Fruit fly (Drosophila melanogaster): ENCODE data around the gene rdgB.

DNA sequence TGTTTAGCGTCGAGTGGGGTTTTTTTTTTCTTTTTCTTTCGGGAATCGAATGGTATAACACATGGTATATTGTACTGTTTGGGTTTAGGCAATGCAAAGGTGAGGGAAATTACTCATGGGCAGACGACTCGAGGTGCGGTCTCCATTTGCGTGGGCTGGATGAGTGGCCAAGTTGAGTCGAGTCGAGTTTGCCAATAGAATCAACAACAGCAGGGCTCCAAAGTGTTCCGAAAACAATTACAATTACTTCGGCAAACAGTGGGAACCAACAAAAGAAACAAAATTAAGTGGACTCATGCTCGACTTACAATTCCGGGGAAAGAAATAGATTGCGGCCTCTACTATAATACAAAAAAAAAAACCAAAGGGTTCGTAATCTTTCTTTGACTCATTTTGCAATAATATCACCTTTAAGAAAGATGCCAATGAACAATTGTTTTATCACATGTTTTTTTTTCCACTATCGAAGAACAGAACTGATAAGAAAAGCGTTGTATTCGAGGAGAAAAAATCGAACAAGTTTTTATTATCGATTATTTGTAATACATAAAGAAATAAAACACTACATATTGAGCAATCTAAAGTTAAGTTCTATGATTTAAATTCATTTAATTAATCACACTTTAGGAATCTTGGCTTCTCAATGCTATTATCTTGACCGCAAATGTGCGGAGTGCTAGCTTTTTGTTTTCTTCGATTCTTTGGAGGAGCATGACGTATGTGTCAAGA, 57.9 kb downstream of the rdgB start:
- TF ChIP-seq CG12768 (GFP tag; optimal IDR thresholded peaks at IDR 0.05), result no peak
- no peak for TF ChIP-seq cnc (optimal IDR thresholded peaks at IDR 0.05)
- TF ChIP-seq Hr96 (GFP tag; optimal IDR thresholded peaks at IDR 0.05), result no peak
- no peak for TF ChIP-seq kay (GFP tag; ENCODE audit: borderline replicate concordance)
- TF ChIP-seq bab1 (GFP tag; optimal IDR thresholded peaks at IDR 0.05), result no peak
- TF ChIP-seq toe (GFP tag; optimal IDR thresholded peaks at IDR 0.05), result no peak
- no peak for TF ChIP-seq CG7101 (tag; optimal IDR thresholded peaks at IDR 0.05)
- TF ChIP-seq CG7045 (GFP tag; optimal IDR thresholded peaks at IDR 0.05), result no peak
- no peak for TF ChIP-seq ovo (GFP tag; optimal IDR thresholded peaks at IDR 0.05)
- no peak for TF ChIP-seq CG14711 (tag; optimal IDR thresholded peaks at IDR 0.05)
- no peak for TF ChIP-seq cic (GFP tag; optimal IDR thresholded peaks at IDR 0.05)
- TF ChIP-seq Crg-1 (GFP tag; optimal IDR thresholded peaks at IDR 0.05), result no peak

All from whole organism, adult.